Worm (Caenorhabditis elegans): Measurements from ENCODE around the gene K11H12.9.

DNA sequence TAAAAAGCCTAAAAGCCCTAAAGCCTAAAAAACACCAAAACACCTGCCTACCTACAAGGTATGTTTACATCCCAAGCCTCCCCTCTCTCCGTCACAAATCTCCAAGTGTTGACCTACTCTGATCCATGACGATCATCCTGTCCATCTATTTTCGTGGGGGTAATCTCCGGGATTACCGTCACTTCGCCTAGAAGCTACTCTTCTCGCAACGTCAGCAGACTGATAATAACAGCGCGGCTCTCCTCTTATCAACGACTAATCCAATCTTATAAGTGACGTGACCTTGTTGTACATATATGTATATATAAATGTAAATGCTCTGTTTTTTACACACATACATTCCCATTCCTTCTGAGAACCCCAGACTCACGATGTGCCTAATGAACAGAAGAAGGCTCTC is 1.1 kb upstream of the K11H12.9 start:
- no peak for TF ChIP-seq unc-62 (GFP tag; optimal IDR thresholded peaks at IDR 0.05)
- no peak for TF ChIP-seq snpc-4 (tag; optimal IDR thresholded peaks at IDR 0.05)
- no peak for TF ChIP-seq ztf-11 (tag; optimal IDR thresholded peaks at IDR 0.05)
- TF ChIP-seq pha-4 (tag; optimal IDR thresholded peaks at IDR 0.05): no peak
- no peak for TF ChIP-seq bed-3 (GFP tag; optimal IDR thresholded peaks at IDR 0.05)
- no peak for TF ChIP-seq lsy-2 (tag; optimal IDR thresholded peaks at IDR 0.05)
- TF ChIP-seq elt-1 (tag; optimal IDR thresholded peaks at IDR 0.05; ENCODE audit: borderline replicate concordance, insufficient read depth): no peak
- TF ChIP-seq zip-8 (tag; optimal IDR thresholded peaks at IDR 0.05): no peak
- no peak for TF ChIP-seq nhr-12 (tag; optimal IDR thresholded peaks at IDR 0.05)
- TF ChIP-seq nhr-237 (tag; optimal IDR thresholded peaks at IDR 0.05): no peak
- no peak for TF ChIP-seq nhr-76 (tag; optimal IDR thresholded peaks at IDR 0.05)
- TF ChIP-seq nhr-28 (tag; optimal IDR thresholded peaks at IDR 0.05): no peak
- no peak for TF ChIP-seq ceh-43 (GFP tag; optimal IDR thresholded peaks at IDR 0.05)
